Worm (Caenorhabditis elegans): ENCODE data around the gene clh-6.

- no peak for TF ChIP-seq nhr-237 (tag; optimal IDR thresholded peaks at IDR 0.05)
- TF ChIP-seq elt-3 (tag; optimal IDR thresholded peaks at IDR 0.05): no peak
- TF ChIP-seq nhr-76 (tag; optimal IDR thresholded peaks at IDR 0.05): no peak
- no peak for TF ChIP-seq R02D3.7 (tag; optimal IDR thresholded peaks at IDR 0.05)
- TF ChIP-seq unc-62 (GFP tag; optimal IDR thresholded peaks at IDR 0.05): no peak
- no peak for TF ChIP-seq nfya-1 (tag; optimal IDR thresholded peaks at IDR 0.05; ENCODE audit: insufficient read depth)
- TF ChIP-seq nhr-12 (tag; optimal IDR thresholded peaks at IDR 0.05): no peak
- no peak for TF ChIP-seq tbx-2 (tag; optimal IDR thresholded peaks at IDR 0.05)
- TF ChIP-seq mdl-1 (tag; optimal IDR thresholded peaks at IDR 0.05): no peak
- no peak for TF ChIP-seq snpc-4 (tag; optimal IDR thresholded peaks at IDR 0.05)
- TF ChIP-seq fkh-10 (GFP tag; optimal IDR thresholded peaks at IDR 0.05): no peak
- no peak for TF ChIP-seq nhr-11 (tag; optimal IDR thresholded peaks at IDR 0.05)
- TF ChIP-seq nhr-25 (tag; optimal IDR thresholded peaks at IDR 0.05): no peak
- TF ChIP-seq unc-39 (tag; optimal IDR thresholded peaks at IDR 0.05): no peak
Measured at ce11 chrV:12048445-12048844, 14.7 kb downstream of the clh-6 start, which contains the start of gene dars-2.

All from whole organism, L3 larva.